Fruit fly (Drosophila melanogaster) whole organism, embryonic: Measurements from ENCODE around the gene Eno.

Source experiments
- BEAF-32 ChIP-seq: fragments of 200-800 bp; sonication (Bioruptor generic); optimal IDR thresholded peaks from 3 replicates; lab custom pipeline; 2017; ENCODE audit warnings: missing biosample characterization, missing genetic modification characterization, mild to moderate bottlenecking, moderate library complexity, missing genetic modification reagents
- CG12104 ChIP-seq: fragments of 200-800 bp; sonication (Bioruptor generic); optimal IDR thresholded peaks from 3 replicates; lab custom pipeline; 2016; ENCODE audit warnings: missing biosample characterization, missing genetic modification characterization
- CG13296 ChIP-seq: fragments of 200-800 bp; sonication (Bioruptor generic); optimal IDR thresholded peaks from 3 replicates; lab custom pipeline; 2018; ENCODE audit warnings: missing biosample characterization, mild to moderate bottlenecking, missing genetic modification characterization
- CG15696 ChIP-seq: fragments of 200-800 bp; sonication (Bioruptor generic); optimal IDR thresholded peaks from 2 replicates; lab custom pipeline; 2019; ENCODE audit warnings: missing biosample characterization, mild to moderate bottlenecking, missing genetic modification characterization, moderate library complexity
- CG17568 ChIP-seq: fragments of 200-800 bp; sonication (Bioruptor generic); optimal IDR thresholded peaks from 2 replicates; lab custom pipeline; 2018; ENCODE audit warnings: missing biosample characterization, mild to moderate bottlenecking, missing genetic modification characterization, moderate library complexity
- CG4617 ChIP-seq: fragments of 200-800 bp; sonication (Bioruptor generic); optimal IDR thresholded peaks from 3 replicates; lab custom pipeline; 2016; ENCODE audit warnings: missing biosample characterization, missing genetic modification characterization, borderline replicate concordance
- CG6813 ChIP-seq: fragments of 200-800 bp; sonication (Bioruptor generic); optimal IDR thresholded peaks from 2 replicates; lab custom pipeline; 2017; ENCODE audit warnings: missing biosample characterization, missing genetic modification characterization, mild to moderate bottlenecking, moderate library complexity, missing genetic modification reagents
- CG7357 ChIP-seq: fragments of 200-800 bp; sonication (Bioruptor generic); IDR thresholded peaks from 3 replicates; pipeline ENCODE4 v1.3.6; 2022; ENCODE audit warnings: missing biosample characterization, missing genetic modification characterization
- CG7928 ChIP-seq: fragments of 200-800 bp; sonication (Bioruptor generic); optimal IDR thresholded peaks from 2 replicates; lab custom pipeline; 2017; ENCODE audit warnings: missing biosample characterization, mild to moderate bottlenecking, missing genetic modification characterization
- CoRest ChIP-seq: fragments of 200-800 bp; sonication (Bioruptor generic); optimal IDR thresholded peaks from 3 replicates; lab custom pipeline; 2018; ENCODE audit warnings: missing biosample characterization, mild to moderate bottlenecking, missing genetic modification characterization, moderate library complexity
- D19A ChIP-seq: fragments of 200-800 bp; optimal IDR thresholded peaks from 3 replicates; lab custom pipeline; 2019; ENCODE audit warnings: missing biosample characterization, mild to moderate bottlenecking, missing genetic modification characterization, moderate library complexity
- Doc2 ChIP-seq: fragments of 200-800 bp; sonication (Bioruptor generic); IDR thresholded peaks from 2 replicates; pipeline ENCODE4 v1.3.6; 2022; ENCODE audit warnings: missing biosample characterization, missing genetic modification characterization
- Elba2 ChIP-seq: fragments of 200-800 bp; sonication (Bioruptor generic); optimal IDR thresholded peaks from 3 replicates; lab custom pipeline; 2016; ENCODE audit warnings: missing biosample characterization, missing genetic modification characterization
- HmgZ ChIP-seq: fragments of 200-800 bp; sonication (Bioruptor generic); optimal IDR thresholded peaks from 2 replicates; lab custom pipeline; 2018; ENCODE audit warnings: missing biosample characterization, mild to moderate bottlenecking, missing genetic modification characterization
- Hmr ChIP-seq: fragments of 200-800 bp; sonication (Bioruptor generic); optimal IDR thresholded peaks from 3 replicates; lab custom pipeline; 2017; ENCODE audit warnings: mild to moderate bottlenecking, missing biosample characterization, missing genetic modification reagents, missing genetic modification characterization
- MBD-R2 ChIP-seq: fragments of 200-800 bp; sonication (Bioruptor generic); IDR thresholded peaks from 2 replicates; pipeline ENCODE4 v1.3.6; 2022; ENCODE audit warnings: missing biosample characterization, missing genetic modification characterization
- MTF-1 ChIP-seq: fragments of 200-800 bp; sonication (Bioruptor generic); optimal IDR thresholded peaks from 2 replicates; lab custom pipeline; 2018; ENCODE audit warnings: missing biosample characterization, mild to moderate bottlenecking, missing genetic modification characterization, borderline replicate concordance
- Mrtf ChIP-seq: fragments of 200-800 bp; sonication (Bioruptor generic); IDR thresholded peaks from 3 replicates; pipeline ENCODE4 v1.3.6; 2022; ENCODE audit warnings: missing biosample characterization, missing genetic modification characterization
- NC2α ChIP-seq: fragments of 200-800 bp; sonication (Bioruptor generic); optimal IDR thresholded peaks from 2 replicates; lab custom pipeline; 2016; ENCODE audit warnings: missing biosample characterization, missing genetic modification characterization
- Nf-YC ChIP-seq: fragments of 200-800 bp; optimal IDR thresholded peaks from 3 replicates; lab custom pipeline; 2019; ENCODE audit warnings: missing biosample characterization, mild to moderate bottlenecking, missing genetic modification characterization, moderate library complexity
- Scr ChIP-seq: fragments of 200-800 bp; sonication (Bioruptor generic); IDR thresholded peaks from 2 replicates; pipeline ENCODE4 v1.3.6; 2022; ENCODE audit warnings: missing biosample characterization, missing genetic modification characterization; ENCODE audit not compliant: partially characterized antibody
- YL-1 ChIP-seq: fragments of 200-800 bp; sonication (Bioruptor generic); optimal IDR thresholded peaks from 3 replicates; lab custom pipeline; 2017; ENCODE audit warnings: missing biosample characterization, mild to moderate bottlenecking, missing genetic modification characterization
- ab ChIP-seq: fragments of 200-800 bp; sonication (Bioruptor generic); optimal IDR thresholded peaks from 2 replicates; lab custom pipeline; 2016; ENCODE audit warnings: missing biosample characterization, missing genetic modification characterization
- ase ChIP-seq: fragments of 200-800 bp; sonication (Bioruptor generic); IDR thresholded peaks from 3 replicates; pipeline ENCODE4 v1.3.6; 2022; ENCODE audit warnings: missing biosample characterization, missing genetic modification characterization
- bbx ChIP-seq: fragments of 200-800 bp; sonication (Bioruptor generic); IDR thresholded peaks from 2 replicates; pipeline ENCODE4 v1.3.6; 2022; ENCODE audit warnings: missing biosample characterization, missing genetic modification characterization; ENCODE audit not compliant: partially characterized antibody
- btn ChIP-seq: fragments of 200-800 bp; sonication (Bioruptor generic); optimal IDR thresholded peaks from 2 replicates; lab custom pipeline; 2016; ENCODE audit warnings: missing biosample characterization, missing genetic modification characterization
- chinmo ChIP-seq: fragments of 200-800 bp; sonication (Bioruptor generic); IDR thresholded peaks from 4 replicates; pipeline ENCODE4 v1.3.6; 2022; ENCODE audit warnings: missing biosample characterization, missing genetic modification characterization; ENCODE audit not compliant: partially characterized antibody
- dpn ChIP-seq, 2 experiments: fragments of 200-800 bp; sonication (Bioruptor generic); optimal IDR thresholded peaks; 3 replicates each; lab custom pipeline; 2016; ENCODE audit warnings: missing biosample characterization in 2 of 2, missing genetic modification characterization in 2 of 2
- ewg ChIP-seq: fragments of 200-800 bp; sonication (Bioruptor generic); optimal IDR thresholded peaks from 3 replicates; lab custom pipeline; 2017; ENCODE audit warnings: mild to moderate bottlenecking, missing biosample characterization, missing genetic modification reagents, missing genetic modification characterization
- exex ChIP-seq: fragments of 200-800 bp; sonication (Bioruptor generic); optimal IDR thresholded peaks from 4 replicates; lab custom pipeline; 2018; ENCODE audit warnings: missing biosample characterization, mild to moderate bottlenecking, missing genetic modification characterization, moderate library complexity
- hkb ChIP-seq, 2 experiments: fragments of 200-800 bp in 1 of 2; fragments of >200 bp in 1 of 2; sonication (Bioruptor generic) in 1 of 2; IDR thresholded peaks in 1 of 2; optimal IDR thresholded peaks in 1 of 2; 2 replicates each; pipeline versions ENCODE4 v1.3.6 to Lab custom; 2017 to 2022; ENCODE audit warnings: missing biosample characterization in 1 of 2, missing genetic modification characterization in 1 of 2
- hth ChIP-seq: fragments of >200 bp; optimal IDR thresholded peaks from 2 replicates; lab custom pipeline; 2017; ENCODE audit warnings: inconsistent platforms
- ind ChIP-seq: fragments of 200-800 bp; sonication (Bioruptor generic); optimal IDR thresholded peaks from 3 replicates; lab custom pipeline; 2016; ENCODE audit warnings: missing biosample characterization, missing genetic modification characterization
- jing ChIP-seq: fragments of 200-800 bp; sonication (Bioruptor generic); optimal IDR thresholded peaks from 2 replicates; lab custom pipeline; 2018; ENCODE audit warnings: missing biosample characterization, mild to moderate bottlenecking, missing genetic modification characterization
- jumu ChIP-seq: fragments of 200-800 bp; sonication (Bioruptor generic); optimal IDR thresholded peaks from 3 replicates; lab custom pipeline; 2016; ENCODE audit warnings: missing biosample characterization, missing genetic modification characterization
- kah ChIP-seq: fragments of 200-800 bp; sonication (Bioruptor generic); optimal IDR thresholded peaks from 2 replicates; lab custom pipeline; 2018; ENCODE audit warnings: missing biosample characterization, mild to moderate bottlenecking, missing genetic modification characterization
- ken ChIP-seq: fragments of 200-800 bp; sonication (Bioruptor generic); IDR thresholded peaks from 3 replicates; pipeline ENCODE4 v1.3.6; 2022; ENCODE audit warnings: missing biosample characterization, missing genetic modification characterization
- lilli ChIP-seq: fragments of 200-800 bp; sonication (Bioruptor generic); optimal IDR thresholded peaks from 3 replicates; lab custom pipeline; 2016; ENCODE audit warnings: missing biosample characterization, missing genetic modification characterization
- luna ChIP-seq: fragments of 200-800 bp; sonication (Bioruptor generic); optimal IDR thresholded peaks from 2 replicates; lab custom pipeline; 2016; ENCODE audit warnings: missing biosample characterization, missing genetic modification characterization
- onecut ChIP-seq: fragments of 200-800 bp; sonication (Bioruptor generic); IDR thresholded peaks from 2 replicates; pipeline ENCODE4 v1.3.6; 2022; ENCODE audit warnings: missing biosample characterization, missing genetic modification characterization
- phol ChIP-seq: fragments of 200-800 bp; sonication (Bioruptor generic); optimal IDR thresholded peaks from 3 replicates; lab custom pipeline; 2018; ENCODE audit warnings: missing biosample characterization, mild to moderate bottlenecking, missing genetic modification characterization, moderate library complexity
- pnt ChIP-seq: fragments of 200-800 bp; sonication (Bioruptor generic); optimal IDR thresholded peaks from 3 replicates; lab custom pipeline; 2016; ENCODE audit warnings: missing biosample characterization, missing genetic modification characterization
- repo ChIP-seq: fragments of 200-800 bp; sonication (Bioruptor generic); optimal IDR thresholded peaks from 2 replicates; lab custom pipeline; 2016; ENCODE audit warnings: missing biosample characterization, missing genetic modification characterization
- shn ChIP-seq: fragments of 200-800 bp; sonication (Bioruptor generic); optimal IDR thresholded peaks from 3 replicates; lab custom pipeline; 2016; ENCODE audit warnings: missing biosample characterization, missing genetic modification characterization
- tgo ChIP-seq: fragments of 200-800 bp; sonication (Bioruptor generic); IDR thresholded peaks from 3 replicates; pipeline ENCODE4 v1.3.6; 2022; ENCODE audit warnings: missing biosample characterization, missing genetic modification characterization
- tin ChIP-seq: fragments of 200-800 bp; sonication (Bioruptor generic); optimal IDR thresholded peaks from 3 replicates; lab custom pipeline; 2016; ENCODE audit warnings: missing biosample characterization, missing genetic modification characterization
- usp ChIP-seq: fragments of >200 bp; optimal IDR thresholded peaks from 2 replicates; lab custom pipeline; 2017; ENCODE audit warnings: missing biosample characterization, missing genetic modification characterization
- zen ChIP-seq: fragments of 200-800 bp; sonication (Bioruptor generic); optimal IDR thresholded peaks from 3 replicates; lab custom pipeline; 2018; ENCODE audit warnings: missing biosample characterization, mild to moderate bottlenecking, missing genetic modification characterization, moderate library complexity

Eno gene

dm6 chr2L:1727826-1728619 lies 1.4 kb downstream of the Eno start (continued):
- peak; percentile 86 for TF ChIP-seq jumu (GFP tag; lab: Kevin White, UChicago)
- peak; percentile 89 for TF ChIP-seq CG4617 (GFP tag; lab: Kevin White, UChicago)
- peak; percentile 76 for TF ChIP-seq pnt (GFP tag; lab: Kevin White, UChicago)
- TF ChIP-seq chinmo (GFP tag; lab: Robert Waterston, UW), result peak; percentile 93
- peak; percentile 86 for TF ChIP-seq exex (tag; lab: Kevin White, UChicago)
- TF ChIP-seq kah (GFP tag; lab: Kevin White, UChicago), result peak; percentile 80
- peak; percentile 69 for TF ChIP-seq MTF-1 (GFP tag; lab: Kevin White, UChicago)
- peak; percentile 96 for TF ChIP-seq CG12104 (GFP tag; lab: Kevin White, UChicago)
- peak; percentile 97 for TF ChIP-seq CG17568
- TF ChIP-seq ase (GFP tag; lab: Robert Waterston, UW), result peak; percentile 92
- TF ChIP-seq Scr (GFP tag; lab: Robert Waterston, UW), result peak; percentile 97
- peak; percentile 92; the same call in 2 of the 3 replicates for TF ChIP-seq ken (GFP tag; lab: Robert Waterston, UW)
- peak; percentile 97 for TF ChIP-seq lilli (GFP tag; lab: Kevin White, UChicago)
- TF ChIP-seq CG15696, result peak; percentile 90
- peak; percentile 99 for TF ChIP-seq HmgZ (tag; lab: Kevin White, UChicago)
- TF ChIP-seq Hmr (GFP tag; lab: Kevin White, UChicago), result peak; percentile 99
- peak; percentile 78 for TF ChIP-seq bbx (GFP tag; lab: Robert Waterston, UW)
- TF ChIP-seq hkb (optimal IDR thresholded peaks at IDR 0.05; lab: Kevin White, UChicago), result no peak
- peak; percentile 98 for TF ChIP-seq hkb (GFP tag; IDR thresholded peaks at IDR 0.05; lab: Robert Waterston, UW)
- TF ChIP-seq MBD-R2 (GFP tag; lab: Robert Waterston, UW), result peak; percentile 93
- peak; percentile 78 for TF ChIP-seq zen
- peak; percentile 93 for TF ChIP-seq Nf-YC (tag; lab: Kevin White, UChicago)
- TF ChIP-seq Doc2 (GFP tag; lab: Robert Waterston, UW), result peak; percentile 84
- TF ChIP-seq ewg (GFP tag; lab: Kevin White, UChicago), result peak; percentile 100
- peak; percentile 57 for TF ChIP-seq shn (GFP tag; lab: Kevin White, UChicago)
- peak; percentile 95 for TF ChIP-seq ind (GFP tag; lab: Kevin White, UChicago)
- TF ChIP-seq onecut (GFP tag; lab: Robert Waterston, UW), result peak; percentile 92
- TF ChIP-seq Mrtf (GFP tag; lab: Robert Waterston, UW), result peak; percentile 96
- TF ChIP-seq CG7928, result peak; percentile 78
- TF ChIP-seq hth (lab: Kevin White, UChicago), result no peak
- TF ChIP-seq btn (GFP tag; lab: Kevin White, UChicago), result no peak
- TF ChIP-seq tgo (GFP tag; lab: Robert Waterston, UW), result peak; percentile 97
- peak; percentile 99 for TF ChIP-seq CoRest
- peak; percentile 96 for TF ChIP-seq D19A (tag; lab: Kevin White, UChicago)
- TF ChIP-seq dpn (GFP tag; optimal IDR thresholded peaks at IDR 0.05; lab: Kevin White, UChicago), result peak; percentile 79 to 98
- no peak for TF ChIP-seq usp (GFP tag; lab: Kevin White, UChicago)
- peak; percentile 38 for TF ChIP-seq luna
- TF ChIP-seq phol (tag; lab: Kevin White, UChicago), result no peak
- TF ChIP-seq Elba2 (GFP tag; lab: Kevin White, UChicago), result no peak
- peak; percentile 92 for TF ChIP-seq CG7357 (GFP tag; lab: Robert Waterston, UW)
- peak; percentile 61 for TF ChIP-seq NC2α (GFP tag; lab: Kevin White, UChicago)
- peak; percentile 90 for TF ChIP-seq jing (GFP tag; lab: Kevin White, UChicago)
- TF ChIP-seq ab (GFP tag; lab: Kevin White, UChicago), result peak; percentile 17
- TF ChIP-seq YL-1 (GFP tag; lab: Kevin White, UChicago), result peak; percentile 98
- peak; percentile 22 for TF ChIP-seq repo
- TF ChIP-seq BEAF-32, result peak; percentile 92
- peak; percentile 92 for TF ChIP-seq CG6813 (GFP tag; lab: Kevin White, UChicago)
- peak; percentile 98 for TF ChIP-seq CG13296 (GFP tag; lab: Kevin White, UChicago)
- TF ChIP-seq tin (GFP tag; lab: Kevin White, UChicago), result peak; percentile 97
